Worm (Caenorhabditis elegans): ENCODE data around the gene K09F5.6.

DNA sequence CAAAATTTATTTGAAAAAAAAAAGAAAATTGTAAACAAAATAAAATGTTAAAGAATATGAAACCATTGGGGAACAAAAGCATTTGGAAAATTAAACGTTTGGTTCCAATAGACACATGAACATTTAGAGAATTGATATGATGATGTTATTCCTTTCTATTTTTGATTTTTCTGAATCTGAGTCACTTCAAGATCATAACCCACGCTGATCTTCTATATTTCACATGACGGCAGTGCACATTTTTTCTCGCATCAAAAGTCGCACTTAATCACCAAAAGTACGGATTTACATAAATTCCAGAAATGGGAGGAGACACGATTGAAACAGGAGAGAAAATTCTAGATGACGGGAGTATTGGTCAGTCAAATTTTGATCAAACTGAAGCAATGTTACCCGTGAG is 46.4 kb upstream of the K09F5.6 start, which contains the start of gene F27D9.2:
- TF ChIP-seq flt-1 (GFP tag; IDR thresholded peaks at IDR 0.05) = no peak
- TF ChIP-seq hmg-4 (GFP tag; optimal IDR thresholded peaks at IDR 0.05) = no peak
- no peak for TF ChIP-seq ama-1 (optimal IDR thresholded peaks at IDR 0.05)
- no peak for TF ChIP-seq scrt-1 (GFP tag; IDR thresholded peaks at IDR 0.05)
- no peak for TF ChIP-seq aly-1 (tag; optimal IDR thresholded peaks at IDR 0.05)
